Fruit fly (Drosophila melanogaster): Measurements from ENCODE around the gene CG14072.

Gene CG14072

dm6 chr2L:10936362-10936761, at the start of gene CG14072:
Gene CG14072, plus strand, starts transcription at chr2L:10936662.
- no peak for TF ChIP-seq EcR (GFP tag; optimal IDR thresholded peaks at IDR 0.05)
- TF ChIP-seq CG12605 (GFP tag; IDR thresholded peaks at IDR 0.05): no peak
- TF ChIP-seq CG14655 (GFP tag; optimal IDR thresholded peaks at IDR 0.05): no peak
- no peak for TF ChIP-seq D1 (tag; optimal IDR thresholded peaks at IDR 0.05)
- no peak for TF ChIP-seq Pif1A (GFP tag; optimal IDR thresholded peaks at IDR 0.05)
- no peak for TF ChIP-seq Pif1B (GFP tag; optimal IDR thresholded peaks at IDR 0.05)
- TF ChIP-seq CG17806 (tag; optimal IDR thresholded peaks at IDR 0.05): no peak
- no peak for TF ChIP-seq CG4496 (GFP tag; IDR thresholded peaks at IDR 0.05)
- TF ChIP-seq Ets98B (GFP tag; IDR thresholded peaks at IDR 0.05): no peak
- no peak for TF ChIP-seq Snoo (tag; optimal IDR thresholded peaks at IDR 0.05)
- no peak for TF ChIP-seq gl (tag; optimal IDR thresholded peaks at IDR 0.05)
- TF ChIP-seq CG8301 (tag; optimal IDR thresholded peaks at IDR 0.05): no peak
- TF ChIP-seq CG13204 (GFP tag; optimal IDR thresholded peaks at IDR 0.05): no peak

- TF ChIP-seq Snoo (tag; optimal IDR thresholded peaks at IDR 0.05) (no peak), CG8159 (tag; optimal IDR thresholded peaks at IDR 0.05) (no peak), CG15710 (tag; optimal IDR thresholded peaks at IDR 0.05) (no peak), CG14655 (GFP tag; optimal IDR thresholded peaks at IDR 0.05) (no peak), CG12605 (GFP tag; IDR thresholded peaks at IDR 0.05) (no peak)
These were observed 47.6 kb upstream of the CG14072 start, which contains the start of gene CG14071 for dm6 chr2L:10888827-10889226. Gene CG14071, minus strand, starts transcription at chr2L:10888927.

- no peak for TF ChIP-seq CG34367 (tag; optimal IDR thresholded peaks at IDR 0.05)
- TF ChIP-seq gl (tag; optimal IDR thresholded peaks at IDR 0.05): no peak
- TF ChIP-seq CG4496 (GFP tag; IDR thresholded peaks at IDR 0.05): no peak
- TF ChIP-seq Pif1B (GFP tag; optimal IDR thresholded peaks at IDR 0.05): no peak
- TF ChIP-seq CG17806 (tag; optimal IDR thresholded peaks at IDR 0.05): no peak
- no peak for TF ChIP-seq Ets98B (GFP tag; IDR thresholded peaks at IDR 0.05)
- no peak for TF ChIP-seq rn (GFP tag; IDR thresholded peaks at IDR 0.05)
- TF ChIP-seq EcR (GFP tag; optimal IDR thresholded peaks at IDR 0.05): no peak
- TF ChIP-seq CG10348 (GFP tag; IDR thresholded peaks at IDR 0.05): no peak
- no peak for TF ChIP-seq fd96Ca (GFP tag; IDR thresholded peaks at IDR 0.05)
- TF ChIP-seq CG9948 (tag; optimal IDR thresholded peaks at IDR 0.05): no peak
- no peak for TF ChIP-seq CG14655 (GFP tag; optimal IDR thresholded peaks at IDR 0.05)
- TF ChIP-seq Snoo (tag; optimal IDR thresholded peaks at IDR 0.05): no peak
- TF ChIP-seq CG8301 (tag; optimal IDR thresholded peaks at IDR 0.05): no peak
- TF ChIP-seq Pif1A (GFP tag; optimal IDR thresholded peaks at IDR 0.05): no peak
These were observed 34.8 kb upstream of the CG14072 start, which contains the start of gene CG14070 for dm6 chr2L:10901685-10902084. Gene CG14070, minus strand, starts transcription at chr2L:10901785.

dm6 chr2L:10908793-10909192, 27.7 kb upstream of the CG14072 start, which contains the start of gene CG7309:
Gene CG7309, minus strand, starts transcription at chr2L:10908893.
- no peak for TF ChIP-seq CG15710 (tag; optimal IDR thresholded peaks at IDR 0.05)
- no peak for TF ChIP-seq fd96Ca (GFP tag; IDR thresholded peaks at IDR 0.05)
- TF ChIP-seq Snoo (tag; optimal IDR thresholded peaks at IDR 0.05): no peak
- no peak for TF ChIP-seq Pif1A (GFP tag; optimal IDR thresholded peaks at IDR 0.05)
- TF ChIP-seq CG9948 (tag; optimal IDR thresholded peaks at IDR 0.05): no peak
- no peak for TF ChIP-seq CG10348 (GFP tag; IDR thresholded peaks at IDR 0.05)
- no peak for TF ChIP-seq D1 (tag; optimal IDR thresholded peaks at IDR 0.05)
- no peak for TF ChIP-seq CG8301 (tag; optimal IDR thresholded peaks at IDR 0.05)
- TF ChIP-seq CG14655 (GFP tag; optimal IDR thresholded peaks at IDR 0.05): no peak
- TF ChIP-seq rn (GFP tag; IDR thresholded peaks at IDR 0.05): no peak
- TF ChIP-seq CG13204 (GFP tag; optimal IDR thresholded peaks at IDR 0.05): no peak
- no peak for TF ChIP-seq Pif1B (GFP tag; optimal IDR thresholded peaks at IDR 0.05)
- TF ChIP-seq CG8159 (tag; optimal IDR thresholded peaks at IDR 0.05): no peak
- no peak for TF ChIP-seq CG12605 (GFP tag; IDR thresholded peaks at IDR 0.05)

dm6 chr2L:10910548-10910947, 25.9 kb upstream of the CG14072 start, which contains the start of gene CG14069:
Gene CG14069, minus strand, starts transcription at chr2L:10910648.
- TF ChIP-seq CG8301 (tag; optimal IDR thresholded peaks at IDR 0.05): no peak
- TF ChIP-seq CG13204 (GFP tag; optimal IDR thresholded peaks at IDR 0.05): no peak
- no peak for TF ChIP-seq D1 (tag; optimal IDR thresholded peaks at IDR 0.05)
- TF ChIP-seq Snoo (tag; optimal IDR thresholded peaks at IDR 0.05): no peak
- no peak for TF ChIP-seq Ets98B (GFP tag; IDR thresholded peaks at IDR 0.05)
- no peak for TF ChIP-seq CG10348 (GFP tag; IDR thresholded peaks at IDR 0.05)
- TF ChIP-seq CG32121 (GFP tag; IDR thresholded peaks at IDR 0.05): no peak
- TF ChIP-seq CG8159 (tag; optimal IDR thresholded peaks at IDR 0.05): no peak
- TF ChIP-seq CG14655 (GFP tag; optimal IDR thresholded peaks at IDR 0.05): no peak
- TF ChIP-seq CG12605 (GFP tag; IDR thresholded peaks at IDR 0.05): no peak
- no peak for TF ChIP-seq EcR (GFP tag; optimal IDR thresholded peaks at IDR 0.05)
- TF ChIP-seq CG15710 (tag; optimal IDR thresholded peaks at IDR 0.05): no peak
- no peak for TF ChIP-seq rn (GFP tag; IDR thresholded peaks at IDR 0.05)

- TF ChIP-seq CG34367 (tag; optimal IDR thresholded peaks at IDR 0.05) (no peak), CG14655 (GFP tag; optimal IDR thresholded peaks at IDR 0.05) (no peak), rn (GFP tag; IDR thresholded peaks at IDR 0.05) (no peak), CG8301 (tag; optimal IDR thresholded peaks at IDR 0.05) (no peak), Pif1A (GFP tag; optimal IDR thresholded peaks at IDR 0.05) (no peak), CG15710 (tag; optimal IDR thresholded peaks at IDR 0.05) (no peak), gl (tag; optimal IDR thresholded peaks at IDR 0.05) (no peak), CG4496 (GFP tag; IDR thresholded peaks at IDR 0.05) (no peak), Snoo (tag; optimal IDR thresholded peaks at IDR 0.05) (no peak)
These were observed 3.7 kb downstream of the CG14072 start for dm6 chr2L:10940196-10940595.

- TF ChIP-seq CG32121 (GFP tag; IDR thresholded peaks at IDR 0.05): peak; percentile 78
- TF ChIP-seq CG4496 (GFP tag; IDR thresholded peaks at IDR 0.05): peak; percentile 54; the same call in 2 of the 3 replicates
These were observed 11.4 kb downstream of the CG14072 start for dm6 chr2L:10947815-10948214.

All from whole organism, pupa.